Worm (Caenorhabditis elegans) whole organism, midembryonic: Measurements from ENCODE around the gene sri-29.

ENCODE experiments used
- T22C8.4 ChIP-seq: fragments of 200-800 bp; sonication (Bioruptor generic); IDR thresholded peaks from 2 replicates; pipeline ENCODE4 v1.3.6; 2022; ENCODE audit warnings: missing genetic modification characterization, missing compliant biosample characterization
- flt-1 ChIP-seq: fragments of 200-800 bp; sonication (Bioruptor generic); IDR thresholded peaks from 2 replicates; pipeline ENCODE4 v1.3.6; 2022; ENCODE audit warnings: missing genetic modification characterization, missing compliant biosample characterization
- klf-2 ChIP-seq: fragments of 200-800 bp; sonication (Bioruptor generic); conservative IDR thresholded peaks from 2 replicates; pipeline ENCODE4 v1.3.6; 2022; ENCODE audit warnings: missing genetic modification reagents, missing genetic modification characterization, missing compliant biosample characterization

- TF ChIP-seq T22C8.4 (GFP tag; lab: Robert Waterston, UW) = no peak
- no peak for TF ChIP-seq klf-2 (GFP tag; lab: Robert Waterston, UW)
- TF ChIP-seq flt-1 (GFP tag; lab: Robert Waterston, UW) = no peak
These were observed 9.6 kb downstream of the sri-29 start for ce11 chrII:3053689-3054088.
